Worm (Caenorhabditis elegans) whole organism, L2 larva: ENCODE data around the gene clec-143.

Experiments used
- C34F6.9 ChIP-seq: fragments of 150-350 bp; optimal IDR thresholded peaks from 2 replicates; lab custom pipeline; 2014; ENCODE audit warnings: missing biosample characterization, missing genetic modification characterization
- F13H6.1 ChIP-seq: sonication (generic microtip); optimal IDR thresholded peaks from 2 replicates; lab custom pipeline; 2016; ENCODE audit warnings: missing genetic modification characterization, missing compliant biosample characterization
- Y55F3AM.14 ChIP-seq: fragments of 200-800 bp; sonication (Bioruptor generic); optimal IDR thresholded peaks from 2 replicates; lab custom pipeline; 2018; ENCODE audit warnings: mild to moderate bottlenecking, missing genetic modification characterization, missing compliant biosample characterization
- ZK546.5 ChIP-seq: sonication (generic microtip); optimal IDR thresholded peaks from 2 replicates; lab custom pipeline; 2017; ENCODE audit warnings: missing biosample characterization, missing genetic modification characterization
- alr-1 ChIP-seq: fragments of 150-350 bp; optimal IDR thresholded peaks from 2 replicates; lab custom pipeline; 2014; ENCODE audit warnings: missing biosample characterization, missing genetic modification characterization
- aly-2 ChIP-seq: fragments of 150-350 bp; optimal IDR thresholded peaks from 2 replicates; lab custom pipeline; 2014; ENCODE audit warnings: missing biosample characterization, missing genetic modification characterization
- ama-1 ChIP-seq: fragments of 150-350 bp; optimal IDR thresholded peaks from 2 replicates; lab custom pipeline; 2018; ENCODE audit warnings: inconsistent platforms
- blmp-1 ChIP-seq: sonication (generic microtip); optimal IDR thresholded peaks from 2 replicates; lab custom pipeline; 2017; ENCODE audit warnings: missing genetic modification characterization, mild to moderate bottlenecking, missing compliant biosample characterization, antibody characterized with exemption, moderate library complexity; ENCODE audit not compliant: insufficient read depth
- ceh-16 ChIP-seq: fragments of 150-350 bp; optimal IDR thresholded peaks from 2 replicates; lab custom pipeline; 2014; ENCODE audit warnings: missing biosample characterization, missing genetic modification characterization
- ceh-82 ChIP-seq: fragments of 150-350 bp; optimal IDR thresholded peaks from 2 replicates; lab custom pipeline; 2014; ENCODE audit warnings: missing biosample characterization, missing genetic modification characterization
- dmd-4 ChIP-seq: sonication (generic microtip); optimal IDR thresholded peaks from 2 replicates; lab custom pipeline; 2017; ENCODE audit warnings: missing biosample characterization, missing genetic modification characterization
- egl-27 ChIP-seq: sonication (generic microtip); optimal IDR thresholded peaks from 3 replicates; lab custom pipeline; 2017; ENCODE audit warnings: missing biosample characterization, missing genetic modification reagents, missing genetic modification characterization
- elt-1 ChIP-seq: fragments of 150-350 bp; optimal IDR thresholded peaks from 2 replicates; lab custom pipeline; 2014; ENCODE audit warnings: missing biosample characterization, missing genetic modification characterization
- elt-3 ChIP-seq: sonication (generic microtip); optimal IDR thresholded peaks from 2 replicates; lab custom pipeline; 2017; ENCODE audit warnings: missing biosample characterization, missing genetic modification characterization
- gmeb-1 ChIP-seq: fragments of 150-350 bp; optimal IDR thresholded peaks from 2 replicates; lab custom pipeline; 2014; ENCODE audit warnings: missing biosample characterization, missing genetic modification characterization
- lin-11 ChIP-seq: fragments of 150-350 bp; sonication (generic microtip); optimal IDR thresholded peaks from 2 replicates; lab custom pipeline; 2014; ENCODE audit warnings: missing biosample characterization, missing genetic modification characterization, inconsistent platforms, mixed read lengths
- lin-13 ChIP-seq: fragments of 150-350 bp; optimal IDR thresholded peaks from 2 replicates; lab custom pipeline; 2014; ENCODE audit warnings: missing biosample characterization, missing genetic modification reagents, missing genetic modification characterization
- lin-39 ChIP-seq: fragments of 150-350 bp; optimal IDR thresholded peaks from 2 replicates; lab custom pipeline; 2014; ENCODE audit warnings: missing biosample characterization, missing genetic modification reagents, missing genetic modification characterization
- lsy-2 ChIP-seq, 2 experiments: fragments of 150-350 bp in 1 of 2; sonication (generic microtip) in 1 of 2; optimal IDR thresholded peaks; 2 replicates each; lab custom pipeline; 2014 to 2017; ENCODE audit warnings: missing biosample characterization in 2 of 2, missing genetic modification characterization in 2 of 2
- mab-5 ChIP-seq: fragments of 150-350 bp; optimal IDR thresholded peaks from 2 replicates; lab custom pipeline; 2014; ENCODE audit warnings: missing biosample characterization, missing genetic modification characterization
- mbf-1 ChIP-seq: sonication (generic microtip); optimal IDR thresholded peaks from 2 replicates; lab custom pipeline; 2017; ENCODE audit warnings: missing biosample characterization, missing genetic modification characterization
- mdl-1 ChIP-seq, 2 experiments: fragments of 150-350 bp in 1 of 2; sonication (generic microtip) in 1 of 2; optimal IDR thresholded peaks; 2 replicates each; lab custom pipeline; 2017; ENCODE audit warnings: missing biosample characterization in 2 of 2, missing genetic modification characterization in 2 of 2
- nhr-10 ChIP-seq: sonication (generic microtip); optimal IDR thresholded peaks from 2 replicates; lab custom pipeline; 2017; ENCODE audit warnings: missing biosample characterization, missing genetic modification characterization
- nhr-11 ChIP-seq: fragments of 150-350 bp; optimal IDR thresholded peaks from 2 replicates; lab custom pipeline; 2014; ENCODE audit warnings: missing biosample characterization, missing genetic modification characterization
- nhr-12 ChIP-seq: fragments of 150-350 bp; optimal IDR thresholded peaks from 2 replicates; lab custom pipeline; 2014; ENCODE audit warnings: missing biosample characterization, missing genetic modification characterization
- nhr-129 ChIP-seq: fragments of 150-350 bp; optimal IDR thresholded peaks from 2 replicates; lab custom pipeline; 2014; ENCODE audit warnings: missing biosample characterization, missing genetic modification characterization
- nhr-21 ChIP-seq: fragments of 150-350 bp; optimal IDR thresholded peaks from 2 replicates; lab custom pipeline; 2014; ENCODE audit warnings: missing biosample characterization, missing genetic modification characterization
- nhr-23 ChIP-seq: fragments of 150-350 bp; optimal IDR thresholded peaks from 2 replicates; lab custom pipeline; 2014; ENCODE audit warnings: missing biosample characterization, missing genetic modification reagents, missing genetic modification characterization
- nhr-25 ChIP-seq: fragments of 150-350 bp; sonication (generic microtip); optimal IDR thresholded peaks from 3 replicates; lab custom pipeline; 2014; ENCODE audit warnings: missing biosample characterization, missing genetic modification characterization
- nhr-6 ChIP-seq: fragments of 150-350 bp; optimal IDR thresholded peaks from 2 replicates; lab custom pipeline; 2014; ENCODE audit warnings: missing biosample characterization, missing genetic modification characterization
- nhr-77 ChIP-seq: fragments of 150-350 bp; optimal IDR thresholded peaks from 2 replicates; lab custom pipeline; 2014; ENCODE audit warnings: missing biosample characterization, missing genetic modification characterization
- peb-1 ChIP-seq: fragments of 150-350 bp; optimal IDR thresholded peaks from 2 replicates; lab custom pipeline; 2014; ENCODE audit warnings: missing biosample characterization, missing genetic modification characterization
- sem-4 ChIP-seq: fragments of 150-350 bp; optimal IDR thresholded peaks from 2 replicates; lab custom pipeline; 2014; ENCODE audit warnings: missing biosample characterization, missing genetic modification reagents, missing genetic modification characterization
- skn-1 ChIP-seq: sonication (generic microtip); optimal IDR thresholded peaks from 2 replicates; lab custom pipeline; 2017; ENCODE audit warnings: missing biosample characterization, missing genetic modification characterization
- sma-3 ChIP-seq: sonication (generic microtip); optimal IDR thresholded peaks from 2 replicates; lab custom pipeline; 2016; ENCODE audit warnings: missing genetic modification reagents, missing genetic modification characterization, missing compliant biosample characterization
- sma-9 ChIP-seq, 2 experiments: fragments of 150-350 bp in 1 of 2; sonication (generic microtip) in 1 of 2; optimal IDR thresholded peaks; 2 replicates each; lab custom pipeline; 2014 to 2016; ENCODE audit warnings: missing genetic modification characterization in 2 of 2, mild to moderate bottlenecking in 1 of 2, missing biosample characterization in 1 of 2, missing compliant biosample characterization in 1 of 2, missing genetic modification reagents in 1 of 2, moderate library complexity in 1 of 2
- snpc-4 ChIP-seq: fragments of 150-350 bp; optimal IDR thresholded peaks from 2 replicates; lab custom pipeline; 2014; ENCODE audit warnings: missing biosample characterization, missing genetic modification characterization
- unc-39 ChIP-seq: fragments of 150-350 bp; optimal IDR thresholded peaks from 2 replicates; lab custom pipeline; 2014; ENCODE audit warnings: missing biosample characterization, missing genetic modification characterization
- zag-1 ChIP-seq: fragments of 150-350 bp; optimal IDR thresholded peaks from 2 replicates; lab custom pipeline; 2014; ENCODE audit warnings: missing biosample characterization, missing genetic modification characterization
- ztf-1 ChIP-seq: fragments of 200-800 bp; sonication (Bioruptor generic); conservative IDR thresholded peaks from 2 replicates; pipeline ENCODE4 v1.3.6; 2022; ENCODE audit warnings: missing genetic modification characterization, missing compliant biosample characterization
- ztf-11 ChIP-seq: sonication (generic microtip); optimal IDR thresholded peaks from 2 replicates; lab custom pipeline; 2017; ENCODE audit warnings: missing biosample characterization, missing genetic modification characterization
- ztf-4 ChIP-seq: fragments of 150-350 bp; optimal IDR thresholded peaks from 2 replicates; lab custom pipeline; 2014; ENCODE audit warnings: missing biosample characterization, missing genetic modification characterization

Gene clec-143

DNA sequence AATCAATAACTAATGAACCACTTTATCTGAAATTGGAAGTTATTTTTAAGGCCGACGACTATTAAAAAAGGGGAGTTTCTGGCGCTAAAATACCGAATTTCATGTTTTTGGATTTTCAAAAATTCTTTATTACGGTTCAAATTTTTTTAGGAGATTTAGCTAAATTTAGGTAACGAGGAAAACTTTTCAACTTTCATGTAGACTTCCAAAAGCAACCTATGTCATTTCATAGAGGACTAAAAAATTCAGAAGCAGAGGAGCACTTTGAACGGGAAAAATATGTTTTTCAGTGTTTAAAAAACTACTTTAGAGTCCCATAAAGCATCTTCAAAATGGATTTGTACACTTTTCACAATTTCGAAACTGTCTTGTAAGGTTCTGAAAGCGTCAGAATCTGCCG is 43.3 kb upstream of the clec-143 start:
- TF ChIP-seq peb-1, result no peak
- no peak for TF ChIP-seq zag-1 (tag; lab: Kevin White, UChicago)
- no peak for TF ChIP-seq lin-13 (GFP tag; lab: Kevin White, UChicago)
- TF ChIP-seq sma-9 (GFP tag; optimal IDR thresholded peaks at IDR 0.05; lab: Kevin White, UChicago), result no peak
- TF ChIP-seq sma-9 (tag; optimal IDR thresholded peaks at IDR 0.05; lab: Kevin White, UChicago), result no peak
- no peak for TF ChIP-seq nhr-129
- no peak for TF ChIP-seq lin-39
- TF ChIP-seq elt-1 (tag; lab: Kevin White, UChicago), result no peak
- no peak for TF ChIP-seq gmeb-1 (tag; lab: Kevin White, UChicago)
- TF ChIP-seq aly-2 (tag; lab: Kevin White, UChicago), result no peak
- TF ChIP-seq mdl-1 (tag; optimal IDR thresholded peaks at IDR 0.05; lab: Kevin White, UChicago), result no peak
- TF ChIP-seq lsy-2 (tag; optimal IDR thresholded peaks at IDR 0.05; lab: Kevin White, UChicago), result no peak
- no peak for TF ChIP-seq C34F6.9 (tag; lab: Kevin White, UChicago)
- no peak for TF ChIP-seq nhr-12 (tag; lab: Kevin White, UChicago)
- no peak for TF ChIP-seq Y55F3AM.14 (GFP tag; lab: Kevin White, UChicago)
- TF ChIP-seq ceh-16, result no peak
- TF ChIP-seq skn-1, result no peak
- TF ChIP-seq nhr-6 (tag; lab: Kevin White, UChicago), result no peak
- TF ChIP-seq F13H6.1, result no peak
- no peak for TF ChIP-seq mbf-1 (tag; lab: Kevin White, UChicago)
- TF ChIP-seq ztf-11 (tag; lab: Kevin White, UChicago), result no peak

ce11 chrII:10510242-10510641 is 40.1 kb upstream of the clec-143 start, which contains the start of gene F59B10.3:
F59B10.3 (plus strand) TSS chrII:10510542.
- TF ChIP-seq ztf-11 (tag; lab: Kevin White, UChicago) (no peak), F13H6.1 (peak; percentile 25)

- TF ChIP-seq peb-1 (no peak), nhr-6 (tag; lab: Kevin White, UChicago) (no peak), mab-5 (no peak), ceh-82 (tag; lab: Kevin White, UChicago) (no peak), sma-3 (GFP tag; lab: Kevin White, UChicago) (no peak), elt-3 (no peak), ztf-1 (GFP tag; lab: Robert Waterston, UW) (no peak), skn-1 (no peak), alr-1 (tag; lab: Kevin White, UChicago) (no peak), elt-1 (tag; lab: Kevin White, UChicago) (no peak), lin-13 (GFP tag; lab: Kevin White, UChicago) (no peak), lin-11 (tag; lab: Kevin White, UChicago) (no peak), ZK546.5 (tag; lab: Kevin White, UChicago) (no peak), nhr-21 (tag; lab: Kevin White, UChicago) (no peak)
These were observed 39.6 kb upstream of the clec-143 start, which contains the start of gene F59B10.2 for ce11 chrII:10509746-10510145. F59B10.2 (minus strand) TSS chrII:10509846.

- TF ChIP-seq snpc-4 (tag; lab: Kevin White, UChicago) (no peak), lin-11 (tag; lab: Kevin White, UChicago) (no peak), ZK546.5 (tag; lab: Kevin White, UChicago) (no peak), blmp-1 (no peak)
These were observed 37.8 kb upstream of the clec-143 start for ce11 chrII:10507906-10508305.

- TF ChIP-seq ztf-4 (no peak), peb-1 (no peak), nhr-77 (tag; lab: Kevin White, UChicago) (no peak), skn-1 (no peak), ZK546.5 (tag; lab: Kevin White, UChicago) (no peak), egl-27 (tag; lab: Kevin White, UChicago) (no peak), ama-1 (lab: Kevin White, UChicago) (no peak), nhr-11 (tag; lab: Kevin White, UChicago) (no peak), nhr-23 (no peak), nhr-129 (no peak), sem-4 (tag; lab: Kevin White, UChicago) (no peak), dmd-4 (tag; lab: Kevin White, UChicago) (no peak), ceh-16 (peak; percentile 25), nhr-10 (tag; lab: Kevin White, UChicago) (no peak), sma-9 (GFP tag; optimal IDR thresholded peaks at IDR 0.05; lab: Kevin White, UChicago) (peak; percentile 33), sma-9 (tag; optimal IDR thresholded peaks at IDR 0.05; lab: Kevin White, UChicago) (no peak), nhr-25 (tag; lab: Kevin White, UChicago) (peak; percentile 1), nhr-21 (tag; lab: Kevin White, UChicago) (no peak), blmp-1 (no peak), ztf-1 (GFP tag; lab: Robert Waterston, UW) (no peak), alr-1 (tag; lab: Kevin White, UChicago) (no peak), ztf-11 (tag; lab: Kevin White, UChicago) (no peak), unc-39 (no peak), elt-1 (tag; lab: Kevin White, UChicago) (no peak)
These were observed 35.9 kb upstream of the clec-143 start for ce11 chrII:10505949-10506348.
